Fruit fly (Drosophila melanogaster) whole organism, embryonic: ENCODE measurements around the gene Mtpalpha.

Experiments
- B-H1 ChIP-seq: fragments of 200-800 bp; sonication (Bioruptor generic); IDR thresholded peaks from 3 replicates; pipeline ENCODE4 v1.3.6; 2022; ENCODE audit warnings: missing biosample characterization, missing genetic modification characterization
- BtbVII ChIP-seq: fragments of 200-800 bp; sonication (Bioruptor generic); optimal IDR thresholded peaks from 3 replicates; lab custom pipeline; 2017; ENCODE audit warnings: missing biosample characterization, mild to moderate bottlenecking, missing genetic modification characterization
- CG12071 ChIP-seq: fragments of 200-800 bp; sonication (Bioruptor generic); optimal IDR thresholded peaks from 3 replicates; lab custom pipeline; 2018; ENCODE audit warnings: missing biosample characterization, mild to moderate bottlenecking, missing genetic modification characterization
- CG12219 ChIP-seq: fragments of 200-800 bp; sonication (Bioruptor generic); optimal IDR thresholded peaks from 3 replicates; lab custom pipeline; 2018; ENCODE audit warnings: missing biosample characterization, mild to moderate bottlenecking, missing genetic modification characterization
- CG13123 ChIP-seq: fragments of 200-800 bp; sonication (Bioruptor generic); optimal IDR thresholded peaks from 2 replicates; lab custom pipeline; 2016; ENCODE audit warnings: missing biosample characterization, missing genetic modification characterization
- CG13624 ChIP-seq: fragments of 200-800 bp; sonication (Bioruptor generic); optimal IDR thresholded peaks from 2 replicates; lab custom pipeline; 2016; ENCODE audit warnings: missing biosample characterization, missing genetic modification characterization
- CG14014 ChIP-seq: fragments of 200-800 bp; sonication (Bioruptor generic); IDR thresholded peaks from 2 replicates; pipeline ENCODE4 v1.3.6; 2022; ENCODE audit warnings: missing biosample characterization, missing genetic modification characterization
- CG1529 ChIP-seq: fragments of 200-800 bp; sonication (Bioruptor generic); optimal IDR thresholded peaks from 3 replicates; lab custom pipeline; 2018; ENCODE audit warnings: missing biosample characterization, missing genetic modification characterization
- CG15601 ChIP-seq: fragments of 200-800 bp; sonication (Bioruptor generic); optimal IDR thresholded peaks from 3 replicates; lab custom pipeline; 2019; ENCODE audit warnings: missing biosample characterization, mild to moderate bottlenecking, missing genetic modification characterization, moderate library complexity
- CG17385 ChIP-seq: fragments of 200-800 bp; sonication (Bioruptor generic); optimal IDR thresholded peaks from 3 replicates; lab custom pipeline; 2018; ENCODE audit warnings: missing biosample characterization, mild to moderate bottlenecking, missing genetic modification characterization
- CG2678 ChIP-seq: fragments of 200-800 bp; sonication (Bioruptor generic); optimal IDR thresholded peaks from 3 replicates; lab custom pipeline; 2019; ENCODE audit warnings: missing biosample characterization, mild to moderate bottlenecking, missing genetic modification characterization, moderate library complexity
- CG2712 ChIP-seq: fragments of 200-800 bp; optimal IDR thresholded peaks from 3 replicates; lab custom pipeline; 2019; ENCODE audit warnings: missing biosample characterization, mild to moderate bottlenecking, missing genetic modification characterization, moderate library complexity
- CG32767 ChIP-seq: fragments of 200-800 bp; sonication (Bioruptor generic); IDR thresholded peaks from 2 replicates; pipeline ENCODE4 v1.3.6; 2022; ENCODE audit warnings: missing biosample characterization, missing genetic modification characterization
- CG33213 ChIP-seq: fragments of 200-800 bp; sonication (Bioruptor generic); optimal IDR thresholded peaks from 3 replicates; lab custom pipeline; 2016; ENCODE audit warnings: missing biosample characterization, missing genetic modification characterization
- CG42726 ChIP-seq: fragments of 200-800 bp; sonication (Bioruptor generic); IDR thresholded peaks from 2 replicates; pipeline ENCODE4 v1.3.6; 2022; ENCODE audit warnings: missing biosample characterization, missing genetic modification characterization; ENCODE audit not compliant: partially characterized antibody
- CG4328 ChIP-seq: fragments of 200-800 bp; sonication (Bioruptor generic); optimal IDR thresholded peaks from 3 replicates; lab custom pipeline; 2017; ENCODE audit warnings: missing biosample characterization, missing genetic modification reagents, missing genetic modification characterization
- CG4360 ChIP-seq: fragments of 200-800 bp; sonication (Bioruptor generic); IDR thresholded peaks from 2 replicates; pipeline ENCODE4 v1.3.6; 2022; ENCODE audit warnings: missing biosample characterization, missing genetic modification characterization
- CG4854 ChIP-seq: fragments of 200-800 bp; sonication (Bioruptor generic); optimal IDR thresholded peaks from 2 replicates; lab custom pipeline; 2016; ENCODE audit warnings: missing biosample characterization, missing genetic modification characterization, inconsistent platforms
- CG7928 ChIP-seq: fragments of 200-800 bp; sonication (Bioruptor generic); optimal IDR thresholded peaks from 2 replicates; lab custom pipeline; 2017; ENCODE audit warnings: missing biosample characterization, mild to moderate bottlenecking, missing genetic modification characterization
- CG8359 ChIP-seq: fragments of 200-800 bp; sonication (Bioruptor generic); optimal IDR thresholded peaks from 2 replicates; lab custom pipeline; 2017; ENCODE audit warnings: missing biosample characterization, mild to moderate bottlenecking, missing genetic modification characterization, borderline replicate concordance
- CG8944 ChIP-seq: fragments of 200-800 bp; sonication (Bioruptor generic); optimal IDR thresholded peaks from 3 replicates; lab custom pipeline; 2016; ENCODE audit warnings: missing biosample characterization, missing genetic modification characterization
- CrebB ChIP-seq: fragments of 200-800 bp; sonication (Bioruptor generic); optimal IDR thresholded peaks from 3 replicates; lab custom pipeline; 2018; ENCODE audit warnings: missing biosample characterization, mild to moderate bottlenecking, missing genetic modification characterization
- Dek ChIP-seq: fragments of 200-800 bp; sonication (Bioruptor generic); optimal IDR thresholded peaks from 3 replicates; lab custom pipeline; 2019; ENCODE audit warnings: missing biosample characterization, mild to moderate bottlenecking, missing genetic modification characterization, moderate library complexity
- HLH4C ChIP-seq: fragments of 200-800 bp; sonication (Bioruptor generic); IDR thresholded peaks from 3 replicates; pipeline ENCODE4 v1.3.6; 2022; ENCODE audit warnings: missing biosample characterization, missing genetic modification characterization; ENCODE audit not compliant: partially characterized antibody
- MESR4 ChIP-seq: fragments of 200-800 bp; sonication (Bioruptor generic); optimal IDR thresholded peaks from 2 replicates; lab custom pipeline; 2018; ENCODE audit warnings: missing biosample characterization, mild to moderate bottlenecking, missing genetic modification characterization, moderate library complexity
- MTF-1 ChIP-seq: fragments of 200-800 bp; sonication (Bioruptor generic); optimal IDR thresholded peaks from 2 replicates; lab custom pipeline; 2018; ENCODE audit warnings: missing biosample characterization, mild to moderate bottlenecking, missing genetic modification characterization, borderline replicate concordance
- Ptx1 ChIP-seq: fragments of 200-800 bp; sonication (Bioruptor generic); IDR thresholded peaks from 2 replicates; pipeline ENCODE4 v1.3.6; 2022; ENCODE audit warnings: missing biosample characterization, missing genetic modification characterization
- Rfx ChIP-seq: fragments of 200-800 bp; sonication (Bioruptor generic); IDR thresholded peaks from 2 replicates; pipeline ENCODE4 v1.3.6; 2022; ENCODE audit warnings: missing biosample characterization, missing genetic modification characterization
- Rx ChIP-seq: fragments of 200-800 bp; sonication (Bioruptor generic); IDR thresholded peaks from 2 replicates; pipeline ENCODE4 v1.3.6; 2022; ENCODE audit warnings: missing biosample characterization, missing genetic modification characterization
- Side ChIP-seq: fragments of 200-800 bp; sonication (Bioruptor generic); optimal IDR thresholded peaks from 2 replicates; lab custom pipeline; 2016; ENCODE audit warnings: missing biosample characterization, missing genetic modification characterization
- YL-1 ChIP-seq: fragments of 200-800 bp; sonication (Bioruptor generic); optimal IDR thresholded peaks from 3 replicates; lab custom pipeline; 2017; ENCODE audit warnings: missing biosample characterization, mild to moderate bottlenecking, missing genetic modification characterization
- abd-A ChIP-seq: fragments of 200-800 bp; sonication (Bioruptor generic); optimal IDR thresholded peaks from 3 replicates; lab custom pipeline; 2019; ENCODE audit warnings: missing biosample characterization, mild to moderate bottlenecking, missing genetic modification characterization, moderate library complexity
- ap ChIP-seq: fragments of 200-800 bp; sonication (Bioruptor generic); IDR thresholded peaks from 2 replicates; pipeline ENCODE4 v1.3.6; 2022; ENCODE audit warnings: missing biosample characterization, missing genetic modification characterization
- chinmo ChIP-seq: fragments of 200-800 bp; sonication (Bioruptor generic); IDR thresholded peaks from 4 replicates; pipeline ENCODE4 v1.3.6; 2022; ENCODE audit warnings: missing biosample characterization, missing genetic modification characterization; ENCODE audit not compliant: partially characterized antibody
- danr ChIP-seq: fragments of 200-800 bp; sonication (Bioruptor generic); IDR thresholded peaks from 2 replicates; pipeline ENCODE4 v1.3.6; 2022; ENCODE audit warnings: missing biosample characterization, missing genetic modification characterization
- dmrt11E ChIP-seq: fragments of 200-800 bp; sonication (Bioruptor generic); optimal IDR thresholded peaks from 3 replicates; lab custom pipeline; 2018; ENCODE audit warnings: missing biosample characterization, mild to moderate bottlenecking, missing genetic modification characterization, moderate library complexity
- fru ChIP-seq: fragments of >200 bp; optimal IDR thresholded peaks from 2 replicates; lab custom pipeline; 2017
- gcm ChIP-seq: fragments of 200-800 bp; sonication (Bioruptor generic); optimal IDR thresholded peaks from 2 replicates; lab custom pipeline; 2019; ENCODE audit warnings: missing biosample characterization, mild to moderate bottlenecking, missing genetic modification characterization, moderate library complexity
- gfzf ChIP-seq: fragments of 200-800 bp; sonication (Bioruptor generic); optimal IDR thresholded peaks from 2 replicates; lab custom pipeline; 2016; ENCODE audit warnings: missing biosample characterization, mild to moderate bottlenecking, missing genetic modification characterization, moderate library complexity
- ham ChIP-seq: fragments of 200-800 bp; sonication (Bioruptor generic); IDR thresholded peaks from 2 replicates; pipeline ENCODE4 v1.3.6; 2022; ENCODE audit warnings: missing biosample characterization, missing genetic modification characterization
- hb ChIP-seq: fragments of 200-800 bp; sonication (Bioruptor generic); IDR thresholded peaks from 3 replicates; pipeline ENCODE4 v1.3.6; 2022; ENCODE audit warnings: missing biosample characterization, missing genetic modification characterization; ENCODE audit not compliant: partially characterized antibody
- hkb ChIP-seq, 2 experiments: fragments of 200-800 bp in 1 of 2; fragments of >200 bp in 1 of 2; sonication (Bioruptor generic) in 1 of 2; IDR thresholded peaks in 1 of 2; optimal IDR thresholded peaks in 1 of 2; 2 replicates each; pipeline versions ENCODE4 v1.3.6 to Lab custom; 2017 to 2022; ENCODE audit warnings: missing biosample characterization in 1 of 2, missing genetic modification characterization in 1 of 2
- jumu ChIP-seq: fragments of 200-800 bp; sonication (Bioruptor generic); optimal IDR thresholded peaks from 3 replicates; lab custom pipeline; 2016; ENCODE audit warnings: missing biosample characterization, missing genetic modification characterization
- nau ChIP-seq: fragments of 200-800 bp; sonication (Bioruptor generic); optimal IDR thresholded peaks from 3 replicates; lab custom pipeline; 2017; ENCODE audit warnings: missing biosample characterization, mild to moderate bottlenecking, missing genetic modification characterization, missing genetic modification reagents
- oc ChIP-seq: fragments of 200-800 bp; sonication (Bioruptor generic); optimal IDR thresholded peaks from 2 replicates; lab custom pipeline; 2018; ENCODE audit warnings: missing biosample characterization, mild to moderate bottlenecking, missing genetic modification characterization, moderate library complexity
- sob ChIP-seq: fragments of 200-800 bp; sonication (Bioruptor generic); IDR thresholded peaks from 2 replicates; pipeline ENCODE4 v1.3.6; 2022; ENCODE audit warnings: missing biosample characterization, missing genetic modification characterization
- tup ChIP-seq: fragments of 200-800 bp; sonication (Bioruptor generic); optimal IDR thresholded peaks from 2 replicates; lab custom pipeline; 2016; ENCODE audit warnings: missing biosample characterization, mild to moderate bottlenecking, missing genetic modification characterization, moderate library complexity

Mtpalpha gene

DNA sequence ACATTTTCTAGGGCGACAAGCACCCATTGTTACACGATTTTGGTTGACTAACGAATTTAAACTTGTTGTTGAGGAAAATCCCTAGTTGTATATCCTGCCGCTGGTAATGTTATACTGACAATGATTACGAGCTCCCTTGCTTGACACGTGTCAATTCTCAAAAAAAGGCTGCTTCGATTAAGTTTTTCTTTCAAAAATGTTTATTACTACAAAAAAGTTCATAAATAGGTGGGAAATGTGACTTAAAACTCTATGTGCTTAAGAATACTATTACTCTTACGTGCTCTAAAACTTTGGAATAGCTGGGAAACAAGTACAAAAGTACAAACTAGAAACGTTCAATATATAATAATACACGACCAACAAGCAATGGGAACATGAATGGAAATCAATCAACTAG, 3.0 kb upstream of the Mtpalpha start, which contains the start of gene CG31709:
CG31709 (minus strand) TSS at position 101 of the 400 bp plus-strand sequence.
- TF ChIP-seq danr (GFP tag; lab: Robert Waterston, UW), result no peak
- TF ChIP-seq ham (GFP tag; lab: Robert Waterston, UW), result no peak
- TF ChIP-seq CG13624 (GFP tag; lab: Kevin White, UChicago), result no peak

DNA sequence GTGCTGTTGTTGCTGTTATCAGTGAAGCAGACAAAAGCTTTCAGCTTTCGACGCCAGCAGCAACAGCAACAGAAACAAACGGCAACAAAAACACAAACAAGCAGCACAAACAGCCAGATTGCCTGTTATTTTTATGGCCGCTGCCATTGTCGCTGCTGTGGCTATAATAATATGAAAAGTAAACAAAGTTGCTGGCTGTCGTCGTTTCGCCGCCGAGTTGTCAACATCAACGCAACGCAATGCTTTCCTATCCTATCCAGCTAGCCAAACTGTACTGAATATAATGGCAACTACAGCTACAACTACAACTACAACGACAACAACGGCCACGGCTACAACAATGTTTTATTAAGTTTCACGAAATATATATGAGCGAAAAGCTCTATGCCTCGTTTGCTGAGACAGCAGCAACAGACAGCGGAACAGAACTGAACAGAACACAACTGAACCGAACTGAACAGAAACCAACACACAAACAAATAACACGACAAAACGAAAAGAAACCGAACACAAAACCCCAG, 5.8 kb downstream of the Mtpalpha start:
- TF ChIP-seq tup (no peak), Dek (tag; lab: Kevin White, UChicago) (peak; percentile 10), CG1529 (no peak), CG42726 (GFP tag; lab: Robert Waterston, UW) (no peak), hkb (optimal IDR thresholded peaks at IDR 0.05; lab: Kevin White, UChicago) (no peak), hkb (GFP tag; IDR thresholded peaks at IDR 0.05; lab: Robert Waterston, UW) (peak; percentile 60), oc (tag; lab: Kevin White, UChicago) (peak; percentile 47), CG8944 (GFP tag; lab: Kevin White, UChicago) (no peak), CG15601 (tag; lab: Kevin White, UChicago) (peak; percentile 17), CG2712 (tag; lab: Kevin White, UChicago) (no peak), YL-1 (GFP tag; lab: Kevin White, UChicago) (peak; percentile 8), CrebB (tag; lab: Kevin White, UChicago) (peak; percentile 60), Ptx1 (no peak), CG4328 (peak; percentile 32), CG33213 (GFP tag; lab: Kevin White, UChicago) (peak; percentile 3), ap (no peak), fru (lab: Kevin White, UChicago) (no peak), CG4360 (peak; percentile 80), sob (GFP tag; lab: Robert Waterston, UW) (peak; percentile 53), nau (GFP tag; lab: Kevin White, UChicago) (peak; percentile 20), CG17385 (GFP tag; lab: Kevin White, UChicago) (peak; percentile 39), MESR4 (GFP tag; lab: Kevin White, UChicago) (peak; percentile 11), B-H1 (no peak; the same call in 2 of the 3 replicates), Rfx (0 out of 2 replicates have a peak, but pooled peaks have one; percentile 6), Rx (GFP tag; lab: Robert Waterston, UW) (no peak), CG14014 (GFP tag; lab: Robert Waterston, UW) (peak; percentile 68; the same call in 1 of the 2 replicates), CG4854 (GFP tag; lab: Kevin White, UChicago) (no peak), CG2678 (tag; lab: Kevin White, UChicago) (peak; percentile 38), CG13123 (peak; percentile 2), hb (GFP tag; lab: Robert Waterston, UW) (no peak), CG7928 (GFP tag; lab: Kevin White, UChicago) (no peak), CG12071 (GFP tag; lab: Kevin White, UChicago) (peak; percentile 64), dmrt11E (tag; lab: Kevin White, UChicago) (no peak), gcm (GFP tag; lab: Kevin White, UChicago) (peak; percentile 39), BtbVII (GFP tag; lab: Kevin White, UChicago) (peak; percentile 49), gfzf (GFP tag; lab: Kevin White, UChicago) (no peak), Side (GFP tag; lab: Kevin White, UChicago) (no peak), jumu (GFP tag; lab: Kevin White, UChicago) (no peak), MTF-1 (GFP tag; lab: Kevin White, UChicago) (peak; percentile 22), chinmo (GFP tag; lab: Robert Waterston, UW) (peak; percentile 11; the same call in 1 of the 4 replicates), CG32767 (no peak), abd-A (tag; lab: Kevin White, UChicago) (no peak), CG12219 (GFP tag; lab: Kevin White, UChicago) (peak; percentile 28), CG8359 (GFP tag; lab: Kevin White, UChicago) (no peak), HLH4C (GFP tag; lab: Robert Waterston, UW) (no peak)
